Worm (Caenorhabditis elegans): Measurements from ENCODE around the gene rpb-4.

DNA sequence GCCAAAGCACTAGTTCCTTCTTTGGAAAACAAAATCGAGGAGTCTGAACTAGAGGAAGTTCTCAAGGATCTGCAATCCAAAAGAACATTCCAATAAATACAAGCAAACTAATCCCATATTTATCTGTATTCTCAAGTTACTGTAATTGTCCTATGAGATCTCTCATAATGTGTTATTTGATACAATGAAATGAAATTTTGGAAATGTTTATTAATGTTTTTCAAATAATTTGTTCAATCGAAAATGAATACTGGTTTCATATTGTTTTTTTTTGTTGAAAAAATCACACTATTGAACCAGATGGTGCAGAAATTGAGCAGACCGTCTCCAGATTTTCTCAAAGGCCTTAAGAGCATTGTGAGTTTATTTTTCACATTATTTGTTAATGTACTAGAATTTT, 685 bp downstream of the rpb-4 start, which contains the start of gene F43E2.1:
- no peak for TF ChIP-seq F26F4.8 (GFP tag; conservative IDR thresholded peaks at IDR 0.05)
- TF ChIP-seq dpl-1 (GFP tag; optimal IDR thresholded peaks at IDR 0.05): no peak
- no peak for TF ChIP-seq ZK337.2 (GFP tag; IDR thresholded peaks at IDR 0.05)
- no peak for TF ChIP-seq nhr-10 (tag; optimal IDR thresholded peaks at IDR 0.05)
- TF ChIP-seq zag-1 (tag; optimal IDR thresholded peaks at IDR 0.05): no peak
- TF ChIP-seq hmg-1.1 (GFP tag; IDR thresholded peaks at IDR 0.05): no peak
- TF ChIP-seq R02D3.7 (tag; optimal IDR thresholded peaks at IDR 0.05): no peak
- no peak for TF ChIP-seq unc-62 (GFP tag; optimal IDR thresholded peaks at IDR 0.05 in 1 of 2)
- no peak for TF ChIP-seq unc-62 (tag; optimal IDR thresholded peaks at IDR 0.05)
- no peak for TF ChIP-seq lin-15B (tag; optimal IDR thresholded peaks at IDR 0.05)
- no peak for TF ChIP-seq lir-3 (tag; optimal IDR thresholded peaks at IDR 0.05)

Measured in whole organism, L4 larva.